Fruit fly (Drosophila melanogaster) whole organism, embryonic: ENCODE measurements around the gene CG14034.

Experiments used
- Blimp-1 ChIP-seq: fragments of 200-800 bp; sonication (Bioruptor generic); optimal IDR thresholded peaks from 3 replicates; lab custom pipeline; 2018; ENCODE audit warnings: missing biosample characterization, missing genetic modification characterization, mild to moderate bottlenecking, moderate library complexity, missing genetic modification reagents
- BtbVII ChIP-seq: fragments of 200-800 bp; sonication (Bioruptor generic); optimal IDR thresholded peaks from 3 replicates; lab custom pipeline; 2017; ENCODE audit warnings: missing biosample characterization, mild to moderate bottlenecking, missing genetic modification characterization
- CG11093 ChIP-seq: fragments of 200-800 bp; sonication (Bioruptor generic); IDR thresholded peaks from 3 replicates; pipeline ENCODE4 v1.3.6; 2022; ENCODE audit warnings: missing biosample characterization, missing genetic modification characterization
- CG11696 ChIP-seq: fragments of 200-800 bp; sonication (Bioruptor generic); IDR thresholded peaks from 2 replicates; pipeline ENCODE4 v1.3.6; 2022; ENCODE audit warnings: missing biosample characterization, missing genetic modification characterization
- CG11723 ChIP-seq: fragments of 200-800 bp; sonication (Bioruptor generic); optimal IDR thresholded peaks from 2 replicates; lab custom pipeline; 2017; ENCODE audit warnings: missing biosample characterization, mild to moderate bottlenecking, missing genetic modification characterization
- CG12104 ChIP-seq: fragments of 200-800 bp; sonication (Bioruptor generic); optimal IDR thresholded peaks from 3 replicates; lab custom pipeline; 2016; ENCODE audit warnings: missing biosample characterization, missing genetic modification characterization
- CG12769 ChIP-seq: fragments of 200-800 bp; sonication (Bioruptor generic); optimal IDR thresholded peaks from 2 replicates; lab custom pipeline; 2019; ENCODE audit warnings: missing biosample characterization, mild to moderate bottlenecking, missing genetic modification characterization, moderate library complexity
- CG13296 ChIP-seq: fragments of 200-800 bp; sonication (Bioruptor generic); optimal IDR thresholded peaks from 3 replicates; lab custom pipeline; 2018; ENCODE audit warnings: missing biosample characterization, mild to moderate bottlenecking, missing genetic modification characterization
- CG14441 ChIP-seq: fragments of 200-800 bp; sonication (Bioruptor generic); IDR thresholded peaks from 2 replicates; pipeline ENCODE4 v1.3.6; 2022; ENCODE audit warnings: missing biosample characterization, missing genetic modification characterization
- CG15479 ChIP-seq: fragments of 200-800 bp; sonication (Bioruptor generic); optimal IDR thresholded peaks from 3 replicates; lab custom pipeline; 2019; ENCODE audit warnings: missing biosample characterization, mild to moderate bottlenecking, missing genetic modification characterization, moderate library complexity
- CG15514 ChIP-seq: fragments of 200-800 bp; sonication (Bioruptor generic); optimal IDR thresholded peaks from 3 replicates; lab custom pipeline; 2017; ENCODE audit warnings: missing biosample characterization, missing genetic modification characterization, mild to moderate bottlenecking, moderate library complexity, missing genetic modification reagents
- CG17912 ChIP-seq: fragments of 200-800 bp; sonication (Bioruptor generic); optimal IDR thresholded peaks from 2 replicates; lab custom pipeline; 2018; ENCODE audit warnings: missing biosample characterization, mild to moderate bottlenecking, missing genetic modification characterization
- CG1792 ChIP-seq: fragments of 200-800 bp; sonication (Bioruptor generic); optimal IDR thresholded peaks from 2 replicates; lab custom pipeline; 2016; ENCODE audit warnings: missing biosample characterization, missing genetic modification characterization
- CG1832 ChIP-seq: fragments of 200-800 bp; sonication (Bioruptor generic); optimal IDR thresholded peaks from 2 replicates; lab custom pipeline; 2017; ENCODE audit warnings: missing biosample characterization, mild to moderate bottlenecking, missing genetic modification characterization, inconsistent platforms
- CG2199 ChIP-seq: fragments of 200-800 bp; sonication (Bioruptor generic); IDR thresholded peaks from 3 replicates; pipeline ENCODE4 v1.3.6; 2022; ENCODE audit warnings: missing biosample characterization, missing genetic modification characterization
- CG33213 ChIP-seq: fragments of 200-800 bp; sonication (Bioruptor generic); optimal IDR thresholded peaks from 3 replicates; lab custom pipeline; 2016; ENCODE audit warnings: missing biosample characterization, missing genetic modification characterization
- CG3838 ChIP-seq: fragments of 200-800 bp; sonication (Bioruptor generic); optimal IDR thresholded peaks from 3 replicates; lab custom pipeline; 2016; ENCODE audit warnings: missing biosample characterization, missing genetic modification characterization
- CG43689 ChIP-seq: fragments of 200-800 bp; sonication (Bioruptor generic); IDR thresholded peaks from 2 replicates; pipeline ENCODE4 v1.3.6; 2022; ENCODE audit warnings: missing biosample characterization, missing genetic modification characterization
- CG5180 ChIP-seq: fragments of 200-800 bp; sonication (Bioruptor generic); optimal IDR thresholded peaks from 3 replicates; lab custom pipeline; 2017; ENCODE audit warnings: missing biosample characterization, missing genetic modification characterization, mild to moderate bottlenecking, moderate library complexity, missing genetic modification reagents
- CG7372 ChIP-seq: fragments of 200-800 bp; sonication (Bioruptor generic); IDR thresholded peaks from 2 replicates; pipeline ENCODE4 v1.3.6; 2022; ENCODE audit warnings: missing biosample characterization, missing genetic modification characterization
- CG8359 ChIP-seq: fragments of 200-800 bp; sonication (Bioruptor generic); optimal IDR thresholded peaks from 2 replicates; lab custom pipeline; 2017; ENCODE audit warnings: missing biosample characterization, mild to moderate bottlenecking, missing genetic modification characterization, borderline replicate concordance
- Ets65A ChIP-seq: fragments of 200-800 bp; sonication (Bioruptor generic); peaks from one replicate; lab custom pipeline; 2016; ENCODE audit warnings: missing biosample characterization, missing genetic modification characterization
- Fer2 ChIP-seq: fragments of 200-800 bp; sonication (Bioruptor generic); optimal IDR thresholded peaks from 2 replicates; lab custom pipeline; 2018; ENCODE audit warnings: missing biosample characterization, mild to moderate bottlenecking, missing genetic modification characterization, moderate library complexity
- Med ChIP-seq: fragments of 200-800 bp; sonication (Bioruptor generic); peaks from one replicate; lab custom pipeline; 2016; ENCODE audit warnings: missing biosample characterization, missing genetic modification characterization, mild to moderate bottlenecking, inconsistent platforms, moderate library complexity
- Oli ChIP-seq: fragments of 200-800 bp; sonication (Bioruptor generic); optimal IDR thresholded peaks from 2 replicates; lab custom pipeline; 2018; ENCODE audit warnings: missing biosample characterization, mild to moderate bottlenecking, missing genetic modification characterization, moderate library complexity
- Taf1 ChIP-seq: fragments of 200-800 bp; sonication (Bioruptor generic); IDR thresholded peaks from 2 replicates; pipeline ENCODE4 v1.3.6; 2022; ENCODE audit warnings: missing biosample characterization, missing genetic modification characterization
- ac ChIP-seq: fragments of 200-800 bp; sonication (Bioruptor generic); optimal IDR thresholded peaks from 3 replicates; lab custom pipeline; 2017; ENCODE audit warnings: missing biosample characterization, mild to moderate bottlenecking, missing genetic modification characterization
- az2 ChIP-seq: fragments of 200-800 bp; sonication (Bioruptor generic); optimal IDR thresholded peaks from 3 replicates; lab custom pipeline; 2016; ENCODE audit warnings: missing biosample characterization, missing genetic modification characterization
- chinmo ChIP-seq: fragments of 200-800 bp; sonication (Bioruptor generic); IDR thresholded peaks from 4 replicates; pipeline ENCODE4 v1.3.6; 2022; ENCODE audit warnings: missing biosample characterization, missing genetic modification characterization; ENCODE audit not compliant: partially characterized antibody
- crc ChIP-seq: fragments of 200-800 bp; sonication (Bioruptor generic); optimal IDR thresholded peaks from 2 replicates; lab custom pipeline; 2016; ENCODE audit warnings: missing biosample characterization, missing genetic modification characterization
- exex ChIP-seq: fragments of 200-800 bp; sonication (Bioruptor generic); optimal IDR thresholded peaks from 4 replicates; lab custom pipeline; 2018; ENCODE audit warnings: missing biosample characterization, mild to moderate bottlenecking, missing genetic modification characterization, moderate library complexity
- eyg ChIP-seq: fragments of 200-800 bp; sonication (Bioruptor generic); optimal IDR thresholded peaks from 3 replicates; lab custom pipeline; 2016; ENCODE audit warnings: missing biosample characterization, missing genetic modification characterization
- fd3F ChIP-seq: fragments of 200-800 bp; sonication (Bioruptor generic); optimal IDR thresholded peaks from 2 replicates; lab custom pipeline; 2018; ENCODE audit warnings: missing biosample characterization, mild to moderate bottlenecking, missing genetic modification characterization, moderate library complexity
- fu2 ChIP-seq: fragments of 200-800 bp; sonication (Bioruptor generic); optimal IDR thresholded peaks from 2 replicates; lab custom pipeline; 2016; ENCODE audit warnings: missing biosample characterization, missing genetic modification characterization
- grn ChIP-seq: fragments of 200-800 bp; sonication (Bioruptor generic); optimal IDR thresholded peaks from 3 replicates; lab custom pipeline; 2017; ENCODE audit warnings: missing biosample characterization, missing genetic modification characterization
- hkb ChIP-seq, 2 experiments: fragments of 200-800 bp in 1 of 2; fragments of >200 bp in 1 of 2; sonication (Bioruptor generic) in 1 of 2; IDR thresholded peaks in 1 of 2; optimal IDR thresholded peaks in 1 of 2; 2 replicates each; pipeline versions ENCODE4 v1.3.6 to Lab custom; 2017 to 2022; ENCODE audit warnings: missing biosample characterization in 1 of 2, missing genetic modification characterization in 1 of 2
- knrl ChIP-seq: fragments of 200-800 bp; sonication (Bioruptor generic); IDR thresholded peaks from 3 replicates; pipeline ENCODE4 v1.3.6; 2022; ENCODE audit warnings: missing biosample characterization, missing genetic modification characterization; ENCODE audit not compliant: partially characterized antibody
- mirr ChIP-seq: fragments of 200-800 bp; sonication (Bioruptor generic); optimal IDR thresholded peaks from 3 replicates; lab custom pipeline; 2018; ENCODE audit warnings: missing biosample characterization, mild to moderate bottlenecking, missing genetic modification characterization
- phol ChIP-seq: fragments of 200-800 bp; sonication (Bioruptor generic); optimal IDR thresholded peaks from 3 replicates; lab custom pipeline; 2018; ENCODE audit warnings: missing biosample characterization, mild to moderate bottlenecking, missing genetic modification characterization, moderate library complexity
- sd ChIP-seq: fragments of 200-800 bp; sonication (Bioruptor generic); optimal IDR thresholded peaks from 3 replicates; lab custom pipeline; 2018; ENCODE audit warnings: missing biosample characterization, mild to moderate bottlenecking, missing genetic modification characterization, moderate library complexity
- sens ChIP-seq: fragments of 200-800 bp; sonication (Bioruptor generic); peaks from one replicate; lab custom pipeline; 2016; ENCODE audit warnings: missing biosample characterization, missing genetic modification characterization
- sima ChIP-seq: fragments of 200-800 bp; sonication (Bioruptor generic); optimal IDR thresholded peaks from 2 replicates; lab custom pipeline; 2016; ENCODE audit warnings: missing biosample characterization, missing genetic modification characterization
- slou ChIP-seq: fragments of 200-800 bp; sonication (Bioruptor generic); optimal IDR thresholded peaks from 3 replicates; lab custom pipeline; 2016; ENCODE audit warnings: missing biosample characterization, missing genetic modification characterization
- ssp ChIP-seq: fragments of 200-800 bp; sonication (Bioruptor generic); IDR thresholded peaks from 2 replicates; pipeline ENCODE4 v1.3.6; 2022; ENCODE audit warnings: missing biosample characterization, missing genetic modification characterization
- usp ChIP-seq: fragments of >200 bp; optimal IDR thresholded peaks from 2 replicates; lab custom pipeline; 2017; ENCODE audit warnings: missing biosample characterization, missing genetic modification characterization
- vfl ChIP-seq: fragments of 200-800 bp; sonication (Bioruptor generic); optimal IDR thresholded peaks from 2 replicates; lab custom pipeline; 2016; ENCODE audit warnings: missing biosample characterization, missing genetic modification characterization

Gene CG14034

dm6 chr2L:5208581-5208980 lies 7.8 kb downstream of the CG14034 start:
- TF ChIP-seq CG1832, result peak; percentile 16
- no peak for TF ChIP-seq az2 (GFP tag; lab: Kevin White, UChicago)
- peak; percentile 44; the same call in 1 of the 3 replicates for TF ChIP-seq CG11093 (GFP tag; lab: Robert Waterston, UW)
- no peak for TF ChIP-seq BtbVII (GFP tag; lab: Kevin White, UChicago)
- peak; percentile 47 for TF ChIP-seq CG3838 (GFP tag; lab: Kevin White, UChicago)
- peak; percentile 96 for TF ChIP-seq Ets65A (GFP tag; lab: Kevin White, UChicago)
- TF ChIP-seq, all 482 proteins: peak for 4

- TF ChIP-seq CG7372, result no peak
- peak; percentile 45 for TF ChIP-seq CG5180 (GFP tag; lab: Kevin White, UChicago)
- TF ChIP-seq exex (tag; lab: Kevin White, UChicago), result peak; percentile 95
- TF ChIP-seq sens (GFP tag; lab: Kevin White, UChicago), result peak; percentile 57
- peak; percentile 57 for TF ChIP-seq CG8359
- peak; percentile 5 for TF ChIP-seq CG1792 (GFP tag; lab: Kevin White, UChicago)
- TF ChIP-seq grn (GFP tag; lab: Kevin White, UChicago), result peak; percentile 56
- no peak for TF ChIP-seq ac (GFP tag; lab: Kevin White, UChicago)
- TF ChIP-seq CG14441, result no peak
- peak; percentile 18 for TF ChIP-seq mirr (GFP tag; lab: Kevin White, UChicago)
- no peak for TF ChIP-seq CG11723 (GFP tag; lab: Kevin White, UChicago)
- TF ChIP-seq slou, result no peak
- no peak for TF ChIP-seq hkb (optimal IDR thresholded peaks at IDR 0.05; lab: Kevin White, UChicago)
- TF ChIP-seq hkb (GFP tag; IDR thresholded peaks at IDR 0.05; lab: Robert Waterston, UW), result no peak
- TF ChIP-seq fd3F (GFP tag; lab: Kevin White, UChicago), result peak; percentile 5
Observed at dm6 chr2L:5206964-5207585, 9.3 kb downstream of the CG14034 start, which contains the start of gene Cyp28d2. Cyp28d2 (plus strand) TSS chr2L:5207267.

dm6 chr2L:5197200-5197599 lies 19.1 kb downstream of the CG14034 start:
- no peak for TF ChIP-seq sima (GFP tag; lab: Kevin White, UChicago)
- peak; percentile 60 for TF ChIP-seq CG12769 (tag; lab: Kevin White, UChicago)
- 0 out of 2 replicates have a peak, but pooled peaks have one; percentile 1 for TF ChIP-seq Taf1 (GFP tag; lab: Robert Waterston, UW)
- TF ChIP-seq Blimp-1, result peak; percentile 69
- TF ChIP-seq CG2199, result peak; percentile 38; the same call in 1 of the 3 replicates
- 0 out of 4 replicates have a peak, but pooled peaks have one; percentile 70 for TF ChIP-seq chinmo (GFP tag; lab: Robert Waterston, UW)
- TF ChIP-seq Fer2 (tag; lab: Kevin White, UChicago), result no peak
- no peak for TF ChIP-seq CG12104
- peak; percentile 87 for TF ChIP-seq sd (tag; lab: Kevin White, UChicago)
- peak; percentile 56 for TF ChIP-seq Med (GFP tag; lab: Kevin White, UChicago)
- peak; percentile 57 for TF ChIP-seq CG15479 (GFP tag; lab: Kevin White, UChicago)

- TF ChIP-seq crc (GFP tag; lab: Kevin White, UChicago) (no peak), CG43689 (GFP tag; lab: Robert Waterston, UW) (no peak), usp (GFP tag; lab: Kevin White, UChicago) (no peak), vfl (GFP tag; lab: Kevin White, UChicago) (no peak), CG8359 (no peak), chinmo (GFP tag; lab: Robert Waterston, UW) (no peak), CG17912 (GFP tag; lab: Kevin White, UChicago) (peak; percentile 13), eyg (GFP tag; lab: Kevin White, UChicago) (no peak), CG33213 (GFP tag; lab: Kevin White, UChicago) (no peak), knrl (GFP tag; lab: Robert Waterston, UW) (no peak), Oli (tag; lab: Kevin White, UChicago) (no peak), CG13296 (GFP tag; lab: Kevin White, UChicago) (peak; percentile 82), fu2 (GFP tag; lab: Kevin White, UChicago) (no peak), ssp (GFP tag; lab: Robert Waterston, UW) (no peak), CG15514 (GFP tag; lab: Kevin White, UChicago) (peak; percentile 66), phol (tag; lab: Kevin White, UChicago) (no peak), CG11696 (GFP tag; lab: Robert Waterston, UW) (no peak)
Observed at dm6 chr2L:5196684-5197083, 19.7 kb downstream of the CG14034 start.
